Worm (Caenorhabditis elegans) whole organism, L3 larva: ENCODE results near the gene dhhc-5.
A peak's percentile ranks its signal among the peaks of the same experiment; 100 is the strongest.

ENCODE experiments used
- ZK546.5 ChIP-seq: sonication (generic microtip); optimal IDR thresholded peaks from 2 replicates; lab custom pipeline; 2017; ENCODE audit warnings: missing biosample characterization, missing genetic modification characterization
- aly-2 ChIP-seq: fragments of 150-350 bp; optimal IDR thresholded peaks from 2 replicates; lab custom pipeline; 2014; ENCODE audit warnings: missing biosample characterization, missing genetic modification characterization
- ama-1 ChIP-seq: fragments of 150-350 bp; optimal IDR thresholded peaks from 2 replicates; lab custom pipeline; 2018
- ceh-16 ChIP-seq: sonication (generic microtip); optimal IDR thresholded peaks from 2 replicates; lab custom pipeline; 2017; ENCODE audit warnings: missing biosample characterization, missing genetic modification characterization
- ceh-28 ChIP-seq: fragments of 150-350 bp; optimal IDR thresholded peaks from 2 replicates; lab custom pipeline; 2014; ENCODE audit warnings: missing biosample characterization, missing genetic modification reagents, missing genetic modification characterization
- egl-5 ChIP-seq: fragments of 150-350 bp; optimal IDR thresholded peaks from 2 replicates; lab custom pipeline; 2017; ENCODE audit warnings: missing biosample characterization, missing genetic modification reagents, missing genetic modification characterization, inconsistent platforms
- elt-2 ChIP-seq: sonication (generic microtip); optimal IDR thresholded peaks from 2 replicates; lab custom pipeline; 2016; ENCODE audit warnings: missing genetic modification reagents, mild to moderate bottlenecking, missing genetic modification characterization, missing compliant biosample characterization
- elt-3 ChIP-seq, 3 experiments: fragments of 150-350 bp in 1 of 3; sonication (generic microtip) in 2 of 3; optimal IDR thresholded peaks; 2 replicates in 2 of 3; 4 replicates in 1 of 3; lab custom pipeline; 2014 to 2017; ENCODE audit warnings: missing biosample characterization in 3 of 3, missing genetic modification characterization in 3 of 3
- fos-1 ChIP-seq: fragments of 150-350 bp; optimal IDR thresholded peaks from 2 replicates; lab custom pipeline; 2014; ENCODE audit warnings: missing biosample characterization, missing genetic modification characterization
- hmg-11 ChIP-seq: sonication (generic microtip); optimal IDR thresholded peaks from 2 replicates; lab custom pipeline; 2016; ENCODE audit warnings: missing genetic modification characterization, missing compliant biosample characterization
- jun-1 ChIP-seq: fragments of 150-350 bp; optimal IDR thresholded peaks from 2 replicates; lab custom pipeline; 2014; ENCODE audit warnings: missing biosample characterization, missing genetic modification reagents, missing genetic modification characterization
- lin-15B ChIP-seq: fragments of 150-350 bp; optimal IDR thresholded peaks from 2 replicates; lab custom pipeline; 2014; ENCODE audit warnings: missing biosample characterization, missing genetic modification characterization
- lin-39 ChIP-seq: fragments of 150-350 bp; optimal IDR thresholded peaks from 2 replicates; lab custom pipeline; 2018; ENCODE audit warnings: missing biosample characterization, missing genetic modification reagents, missing genetic modification characterization
- lsy-12 ChIP-seq: sonication (generic microtip); optimal IDR thresholded peaks from 2 replicates; lab custom pipeline; 2016; ENCODE audit warnings: mild to moderate bottlenecking, missing genetic modification characterization, missing compliant biosample characterization
- nfya-1 ChIP-seq: sonication (generic microtip); optimal IDR thresholded peaks from 2 replicates; lab custom pipeline; 2017; ENCODE audit warnings: missing genetic modification characterization, mild to moderate bottlenecking, missing compliant biosample characterization, antibody characterized with exemption, moderate library complexity; ENCODE audit not compliant: insufficient read depth
- nhr-12 ChIP-seq: fragments of 150-350 bp; optimal IDR thresholded peaks from 2 replicates; lab custom pipeline; 2014; ENCODE audit warnings: missing biosample characterization, missing genetic modification characterization
- nhr-23 ChIP-seq: fragments of 150-350 bp; optimal IDR thresholded peaks from 2 replicates; lab custom pipeline; 2014; ENCODE audit warnings: missing biosample characterization, missing genetic modification reagents, missing genetic modification characterization
- nhr-237 ChIP-seq: fragments of 150-350 bp; optimal IDR thresholded peaks from 2 replicates; lab custom pipeline; 2014; ENCODE audit warnings: missing biosample characterization, missing genetic modification characterization
- nhr-25 ChIP-seq: sonication (generic microtip); optimal IDR thresholded peaks from 2 replicates; lab custom pipeline; 2017; ENCODE audit warnings: missing biosample characterization, missing genetic modification characterization
- nhr-28 ChIP-seq: fragments of 150-350 bp; optimal IDR thresholded peaks from 2 replicates; lab custom pipeline; 2014; ENCODE audit warnings: missing biosample characterization, missing genetic modification characterization
- nhr-43 ChIP-seq: sonication (generic microtip); optimal IDR thresholded peaks from 2 replicates; lab custom pipeline; 2016; ENCODE audit warnings: mild to moderate bottlenecking, missing genetic modification characterization, missing compliant biosample characterization; ENCODE audit not compliant: poor library complexity, severe bottlenecking
- nhr-67 ChIP-seq: fragments of 150-350 bp; optimal IDR thresholded peaks from 2 replicates; lab custom pipeline; 2014; ENCODE audit warnings: missing biosample characterization, missing genetic modification characterization
- nhr-76 ChIP-seq: fragments of 150-350 bp; sonication (generic microtip); optimal IDR thresholded peaks from 5 replicates; lab custom pipeline; 2014; ENCODE audit warnings: missing biosample characterization, missing genetic modification characterization
- nhr-77 ChIP-seq: fragments of 150-350 bp; optimal IDR thresholded peaks from 2 replicates; lab custom pipeline; 2014; ENCODE audit warnings: missing biosample characterization, missing genetic modification characterization
- pha-4 ChIP-seq: fragments of 150-350 bp; optimal IDR thresholded peaks from 2 replicates; lab custom pipeline; 2014; ENCODE audit warnings: missing biosample characterization, missing genetic modification reagents, missing genetic modification characterization
- pqm-1 ChIP-seq: fragments of 150-350 bp; optimal IDR thresholded peaks from 2 replicates; lab custom pipeline; 2017; ENCODE audit warnings: missing biosample characterization, missing genetic modification characterization, inconsistent platforms
- sea-2 ChIP-seq: fragments of 150-350 bp; sonication (generic microtip); optimal IDR thresholded peaks from 4 replicates; lab custom pipeline; 2014; ENCODE audit warnings: missing biosample characterization, missing genetic modification reagents, missing genetic modification characterization
- skn-1 ChIP-seq: fragments of 150-350 bp; optimal IDR thresholded peaks from 2 replicates; lab custom pipeline; 2014; ENCODE audit warnings: missing biosample characterization, missing genetic modification characterization
- snpc-4 ChIP-seq: fragments of 150-350 bp; optimal IDR thresholded peaks from 2 replicates; lab custom pipeline; 2014; ENCODE audit warnings: missing biosample characterization, missing genetic modification characterization
- unc-39 ChIP-seq: sonication (generic microtip); optimal IDR thresholded peaks from 4 replicates; lab custom pipeline; 2017; ENCODE audit warnings: missing biosample characterization, missing genetic modification characterization
- unc-62 ChIP-seq: fragments of 150-350 bp; sonication (generic microtip); optimal IDR thresholded peaks from 4 replicates; lab custom pipeline; 2014; ENCODE audit warnings: missing biosample characterization, missing genetic modification reagents, missing genetic modification characterization
- ztf-11 ChIP-seq: fragments of 150-350 bp; optimal IDR thresholded peaks from 2 replicates; lab custom pipeline; 2014; ENCODE audit warnings: missing biosample characterization, missing genetic modification characterization
- ztf-4 ChIP-seq: fragments of 150-350 bp; optimal IDR thresholded peaks from 2 replicates; lab custom pipeline; 2014; ENCODE audit warnings: missing biosample characterization, missing genetic modification characterization

dhhc-5 gene

ce11 chrIII:6872534-6873150 is 23.8 kb upstream of the dhhc-5 start, which contains the start of gene K04C2.3:
Gene K04C2.3 (plus strand): TSS chrIII:6873089.
- TF ChIP-seq jun-1 (tag; lab: Kevin White, UChicago) = peak; percentile 14
- peak; percentile 40 for TF ChIP-seq nhr-23
- peak; percentile 31 for TF ChIP-seq elt-2 (tag; lab: Kevin White, UChicago)
- no peak for TF ChIP-seq lin-39 (tag; lab: Kevin White, UChicago)
- peak; percentile 89 for TF ChIP-seq pqm-1 (tag; lab: Kevin White, UChicago)
- peak; percentile 67 for TF ChIP-seq nhr-43
- TF ChIP-seq nhr-77 (tag; lab: Kevin White, UChicago) = no peak
- TF ChIP-seq, all 47 proteins: peak for 5

DNA sequence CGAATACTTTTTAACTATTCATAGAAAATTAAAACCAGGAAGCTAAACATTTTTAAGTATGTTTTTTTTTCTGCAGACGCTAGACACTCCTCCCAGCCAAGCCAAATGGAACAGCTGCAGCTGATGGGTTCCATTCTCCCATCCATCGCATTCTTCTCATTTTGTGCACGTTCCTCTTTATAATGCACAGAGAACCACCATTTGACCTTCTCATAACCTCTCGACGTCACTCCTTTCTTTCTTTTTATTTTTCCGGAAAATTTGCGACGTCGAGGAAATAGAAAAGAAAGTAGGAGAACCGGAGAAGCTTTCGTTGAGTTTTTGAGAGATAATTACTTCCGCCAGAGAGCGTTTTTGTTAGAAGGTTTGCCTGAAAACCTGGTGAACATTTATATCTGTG is 22.8 kb upstream of the dhhc-5 start:
- peak; percentile 18 for TF ChIP-seq lin-39 (tag; lab: Kevin White, UChicago)
- peak; percentile 33 for TF ChIP-seq nfya-1
- peak; percentile 29 for TF ChIP-seq ama-1 (lab: Kevin White, UChicago)
- TF ChIP-seq egl-5 (tag; lab: Kevin White, UChicago) = peak; percentile 37
- TF ChIP-seq ceh-16 (tag; lab: Kevin White, UChicago) = no peak

DNA sequence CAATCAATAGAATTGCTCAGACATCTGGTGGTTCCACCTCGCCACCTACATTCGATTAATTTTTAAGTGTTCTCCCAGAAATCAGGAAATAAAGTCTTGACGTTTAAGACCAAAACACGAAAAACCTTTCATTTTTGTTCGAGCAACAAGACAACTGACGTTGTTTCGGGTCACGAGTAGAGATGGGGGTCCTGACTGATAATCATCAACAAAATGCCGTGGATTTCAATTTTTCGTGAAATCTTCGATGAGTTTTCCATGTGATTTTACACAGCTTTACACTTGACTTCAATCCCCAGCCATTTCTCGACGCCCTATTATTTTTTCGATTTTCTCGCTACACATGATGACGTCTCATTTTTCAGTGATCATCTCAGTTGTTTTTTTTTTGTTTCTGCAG is 22.2 kb upstream of the dhhc-5 start:
- TF ChIP-seq lin-39 (tag; lab: Kevin White, UChicago) (peak; percentile 59), nfya-1 (peak; percentile 41), ama-1 (lab: Kevin White, UChicago) (no peak), snpc-4 (tag; lab: Kevin White, UChicago) (no peak), nhr-77 (tag; lab: Kevin White, UChicago) (no peak)

DNA sequence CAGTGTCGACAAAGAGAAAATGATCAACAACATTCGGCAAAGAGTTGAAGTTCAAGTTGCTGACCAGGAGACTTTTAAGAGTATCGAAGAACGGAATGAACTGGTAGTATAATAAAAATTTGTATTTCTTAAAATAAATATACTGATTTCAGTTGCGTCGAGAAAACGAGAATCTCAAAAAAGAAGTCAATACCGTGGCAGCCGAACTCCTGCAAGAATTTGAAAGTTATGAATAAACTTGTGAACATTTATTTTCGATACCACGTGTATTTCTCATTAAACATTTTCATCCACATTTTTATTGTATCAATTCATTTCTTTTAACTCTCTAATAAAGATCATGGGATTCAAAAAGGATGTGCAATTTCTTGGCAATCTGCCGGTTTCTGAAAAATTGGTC is 21.1 kb upstream of the dhhc-5 start, which contains the start of gene K04C2.8:
Gene K04C2.8, plus strand, starts transcription at position 301 of the 400 bp plus-strand sequence.
- TF ChIP-seq nhr-76 (tag; lab: Kevin White, UChicago) (no peak), unc-39 (tag; lab: Kevin White, UChicago) (no peak), ceh-28 (tag; lab: Kevin White, UChicago) (no peak), nhr-77 (tag; lab: Kevin White, UChicago) (no peak), aly-2 (tag; lab: Kevin White, UChicago) (no peak), elt-2 (tag; lab: Kevin White, UChicago) (no peak), unc-62 (GFP tag; lab: Kevin White, UChicago) (no peak), lin-15B (tag; lab: Kevin White, UChicago) (no peak), fos-1 (tag; lab: Kevin White, UChicago) (no peak), ztf-11 (tag; lab: Kevin White, UChicago) (no peak)

- TF ChIP-seq elt-3 (tag; optimal IDR thresholded peaks at IDR 0.05; lab: Kevin White, UChicago) (no peak), nhr-76 (tag; lab: Kevin White, UChicago) (no peak), pqm-1 (tag; lab: Kevin White, UChicago) (no peak), lsy-12 (tag; lab: Kevin White, UChicago) (no peak), skn-1 (tag; lab: Kevin White, UChicago) (peak; percentile 37), ama-1 (lab: Kevin White, UChicago) (no peak), ceh-28 (tag; lab: Kevin White, UChicago) (no peak), nhr-237 (tag; lab: Kevin White, UChicago) (no peak), nfya-1 (peak; percentile 52), ZK546.5 (tag; lab: Kevin White, UChicago) (no peak), nhr-77 (tag; lab: Kevin White, UChicago) (no peak), nhr-28 (no peak), nhr-12 (tag; lab: Kevin White, UChicago) (no peak), nhr-25 (no peak), hmg-11 (tag; lab: Kevin White, UChicago) (no peak), elt-2 (tag; lab: Kevin White, UChicago) (peak; percentile 5), lin-39 (tag; lab: Kevin White, UChicago) (peak; percentile 22), jun-1 (tag; lab: Kevin White, UChicago) (no peak), sea-2 (no peak), pha-4 (tag; lab: Kevin White, UChicago) (peak; percentile 52), ztf-4 (tag; lab: Kevin White, UChicago) (no peak), egl-5 (tag; lab: Kevin White, UChicago) (peak; percentile 64), nhr-67 (tag; lab: Kevin White, UChicago) (no peak), lin-15B (tag; lab: Kevin White, UChicago) (peak; percentile 34), nhr-23 (peak; percentile 30), snpc-4 (tag; lab: Kevin White, UChicago) (peak; percentile 32)
Observed at ce11 chrIII:6869268-6869667, 20.4 kb upstream of the dhhc-5 start, which contains the start of the genes cra-1 and kbp-1. Gene cra-1 (minus strand): TSS chrIII:6869460. Gene kbp-1 (plus strand): TSS chrIII:6869633.
